Fruit fly (Drosophila melanogaster): ENCODE measurements around the gene Smox.

- no peak for TF ChIP-seq achi (GFP tag; optimal IDR thresholded peaks at IDR 0.05)
- no peak for TF ChIP-seq Ets96B (tag; optimal IDR thresholded peaks at IDR 0.05)
- TF ChIP-seq CG6854 (GFP tag; optimal IDR thresholded peaks at IDR 0.05) = no peak
- no peak for TF ChIP-seq Met (GFP tag; optimal IDR thresholded peaks at IDR 0.05)
- no peak for TF ChIP-seq CG11902 (GFP tag; optimal IDR thresholded peaks at IDR 0.05)
- TF ChIP-seq CG8119 (GFP tag; IDR thresholded peaks at IDR 0.05) = no peak
- TF ChIP-seq CG32006 (GFP tag; optimal IDR thresholded peaks at IDR 0.05) = no peak
Observed at dm6 chrX:8100826-8101079, 41.3 kb downstream of the Smox start.

Measured in whole organism, prepupa.